Worm (Caenorhabditis elegans) whole organism, L1 larva: ENCODE results near the gene alh-3.
A peak's percentile ranks its signal among the peaks of the same experiment; 100 is the strongest.

Experiments used
- C16A3.4 ChIP-seq: fragments of 150-350 bp; optimal IDR thresholded peaks from 2 replicates; lab custom pipeline; 2014; ENCODE audit warnings: missing biosample characterization, missing genetic modification characterization
- C34B4.2 ChIP-seq: sonication (generic microtip); optimal IDR thresholded peaks from 2 replicates; lab custom pipeline; 2017; ENCODE audit warnings: mild to moderate bottlenecking, missing genetic modification characterization, missing compliant biosample characterization
- F16B12.6 ChIP-seq: fragments of 150-350 bp; optimal IDR thresholded peaks from 2 replicates; lab custom pipeline; 2014; ENCODE audit warnings: missing biosample characterization, missing genetic modification characterization
- Y116A8C.19 ChIP-seq: sonication (generic microtip); optimal IDR thresholded peaks from 2 replicates; lab custom pipeline; 2016; ENCODE audit warnings: missing compliant biosample characterization, missing genetic modification characterization, borderline replicate concordance
- alr-1 ChIP-seq: fragments of 200-800 bp; sonication (Bioruptor generic); optimal IDR thresholded peaks from 2 replicates; lab custom pipeline; 2018; ENCODE audit warnings: borderline replicate concordance, mild to moderate bottlenecking, missing genetic modification characterization, missing compliant biosample characterization
- ama-1 ChIP-seq: fragments of 150-350 bp; optimal IDR thresholded peaks from 2 replicates; lab custom pipeline; 2014
- blmp-1 ChIP-seq: fragments of 150-350 bp; optimal IDR thresholded peaks from 2 replicates; lab custom pipeline; 2014; ENCODE audit warnings: missing biosample characterization, missing genetic modification characterization
- ceh-82 ChIP-seq, 3 experiments: fragments of 150-350 bp in 1 of 3; sonication (generic microtip) in 2 of 3; optimal IDR thresholded peaks; 2 replicates each; lab custom pipeline; 2014 to 2017; ENCODE audit warnings: missing biosample characterization in 3 of 3, missing genetic modification characterization in 3 of 3
- ces-1 ChIP-seq: fragments of 150-350 bp; optimal IDR thresholded peaks from 2 replicates; lab custom pipeline; 2014; ENCODE audit warnings: missing biosample characterization, missing genetic modification reagents, missing genetic modification characterization
- dpl-1 ChIP-seq, 3 experiments: fragments of 150-350 bp in 2 of 3; sonication (generic microtip) in 1 of 3; optimal IDR thresholded peaks; 2 replicates each; lab custom pipeline; 2014 to 2017; ENCODE audit warnings: missing biosample characterization in 3 of 3, missing genetic modification characterization in 3 of 3, missing genetic modification reagents in 3 of 3
- dsc-1 ChIP-seq: sonication (generic microtip); optimal IDR thresholded peaks from 2 replicates; lab custom pipeline; 2016; ENCODE audit warnings: mild to moderate bottlenecking, missing genetic modification characterization, missing compliant biosample characterization
- efl-1 ChIP-seq, 4 experiments: fragments of 150-350 bp; optimal IDR thresholded peaks in 3 of 4; peaks in 1 of 4; 1 replicate in 1 of 4; 2 replicates in 3 of 4; lab custom pipeline; 2014; ENCODE audit warnings: missing biosample characterization in 2 of 4, missing genetic modification characterization in 2 of 4, missing genetic modification reagents in 2 of 4
- efl-3 ChIP-seq: fragments of 200-800 bp; sonication (Bioruptor generic); optimal IDR thresholded peaks from 2 replicates; lab custom pipeline; 2018; ENCODE audit warnings: mild to moderate bottlenecking, missing genetic modification characterization, missing compliant biosample characterization
- egl-13 ChIP-seq: sonication (generic microtip); optimal IDR thresholded peaks from 2 replicates; lab custom pipeline; 2016; ENCODE audit warnings: missing genotype, missing genetic modification reagents, missing genetic modification characterization, missing compliant biosample characterization
- elt-3 ChIP-seq, 6 experiments: fragments of 150-350 bp in 1 of 6; sonication (generic microtip); optimal IDR thresholded peaks; 2 replicates each; lab custom pipeline; 2017 to 2018; ENCODE audit warnings: missing biosample characterization in 6 of 6, missing genetic modification characterization in 6 of 6, inconsistent platforms in 1 of 6
- fkh-10 ChIP-seq: sonication (generic microtip); optimal IDR thresholded peaks from 2 replicates; lab custom pipeline; 2017; ENCODE audit warnings: missing biosample characterization, missing genetic modification reagents, missing genetic modification characterization
- fkh-8 ChIP-seq: sonication (generic microtip); optimal IDR thresholded peaks from 2 replicates; lab custom pipeline; 2016; ENCODE audit warnings: mild to moderate bottlenecking, missing genetic modification characterization, missing compliant biosample characterization
- fos-1 ChIP-seq: fragments of 150-350 bp; optimal IDR thresholded peaks from 2 replicates; lab custom pipeline; 2014; ENCODE audit warnings: missing biosample characterization, missing genetic modification characterization
- hlh-17 ChIP-seq: fragments of 200-800 bp; sonication (Bioruptor generic); optimal IDR thresholded peaks from 2 replicates; lab custom pipeline; 2018; ENCODE audit warnings: missing genetic modification characterization, mild to moderate bottlenecking, missing compliant biosample characterization, moderate library complexity, borderline replicate concordance
- jun-1 ChIP-seq: fragments of 150-350 bp; optimal IDR thresholded peaks from 2 replicates; lab custom pipeline; 2014; ENCODE audit warnings: missing biosample characterization, missing genetic modification reagents, missing genetic modification characterization
- lin-13 ChIP-seq: fragments of 150-350 bp; optimal IDR thresholded peaks from 2 replicates; lab custom pipeline; 2014; ENCODE audit warnings: missing biosample characterization, missing genetic modification reagents, missing genetic modification characterization
- lin-14 ChIP-seq: fragments of 200-800 bp; sonication (Bioruptor generic); optimal IDR thresholded peaks from 2 replicates; lab custom pipeline; 2018; ENCODE audit warnings: mild to moderate bottlenecking, missing genetic modification characterization, moderate library complexity, missing compliant biosample characterization
- lin-15B ChIP-seq: fragments of 150-350 bp; sonication (generic microtip); optimal IDR thresholded peaks from 3 replicates; lab custom pipeline; 2014; ENCODE audit warnings: missing biosample characterization, missing genetic modification characterization
- lin-35 ChIP-seq, 2 experiments: fragments of 150-350 bp; optimal IDR thresholded peaks; 2 replicates each; lab custom pipeline; 2014; ENCODE audit warnings: missing biosample characterization in 2 of 2, missing genetic modification characterization in 2 of 2, missing genetic modification reagents in 2 of 2
- lin-39 ChIP-seq: fragments of 150-350 bp; optimal IDR thresholded peaks from 2 replicates; lab custom pipeline; 2014; ENCODE audit warnings: missing biosample characterization, missing genetic modification reagents, missing genetic modification characterization
- lir-3 ChIP-seq: sonication (generic microtip); optimal IDR thresholded peaks from 2 replicates; lab custom pipeline; 2016; ENCODE audit warnings: mild to moderate bottlenecking, missing genetic modification characterization, moderate library complexity, missing compliant biosample characterization; ENCODE audit not compliant: poor library complexity
- lsy-2 ChIP-seq, 2 experiments: fragments of 150-350 bp; optimal IDR thresholded peaks; 2 replicates each; lab custom pipeline; 2014; ENCODE audit warnings: missing biosample characterization in 2 of 2, missing genetic modification characterization in 2 of 2
- nhr-11 ChIP-seq: fragments of 150-350 bp; optimal IDR thresholded peaks from 2 replicates; lab custom pipeline; 2014; ENCODE audit warnings: missing biosample characterization, missing genetic modification characterization
- nhr-19 ChIP-seq: fragments of 200-800 bp; sonication (Bioruptor generic); conservative IDR thresholded peaks from 2 replicates; pipeline ENCODE4 v1.3.6; 2022; ENCODE audit warnings: missing genetic modification characterization, missing compliant biosample characterization
- nhr-20 ChIP-seq: sonication (generic microtip); optimal IDR thresholded peaks from 2 replicates; lab custom pipeline; 2016; ENCODE audit warnings: mild to moderate bottlenecking, missing genetic modification characterization, missing compliant biosample characterization
- nhr-237 ChIP-seq: fragments of 150-350 bp; optimal IDR thresholded peaks from 2 replicates; lab custom pipeline; 2014; ENCODE audit warnings: missing biosample characterization, missing genetic modification characterization
- nhr-47 ChIP-seq: sonication (generic microtip); optimal IDR thresholded peaks from 2 replicates; lab custom pipeline; 2016; ENCODE audit warnings: mild to moderate bottlenecking, missing genetic modification characterization, moderate library complexity, missing compliant biosample characterization
- nhr-71 ChIP-seq: sonication (generic microtip); optimal IDR thresholded peaks from 2 replicates; lab custom pipeline; 2016; ENCODE audit warnings: mild to moderate bottlenecking, missing genetic modification characterization, moderate library complexity, missing compliant biosample characterization
- nhr-76 ChIP-seq: sonication (generic microtip); optimal IDR thresholded peaks from 2 replicates; lab custom pipeline; 2017; ENCODE audit warnings: missing biosample characterization, missing genetic modification characterization
- nhr-85 ChIP-seq: sonication (generic microtip); peaks from one replicate; lab custom pipeline; 2016; ENCODE audit warnings: missing genetic modification characterization, inconsistent platforms, missing compliant biosample characterization
- pax-3 ChIP-seq: fragments of 200-800 bp; sonication (Bioruptor generic); optimal IDR thresholded peaks from 2 replicates; lab custom pipeline; 2018; ENCODE audit warnings: mild to moderate bottlenecking, missing genetic modification characterization, moderate library complexity, missing compliant biosample characterization
- rnt-1 ChIP-seq: sonication (generic microtip); optimal IDR thresholded peaks from 2 replicates; lab custom pipeline; 2016; ENCODE audit warnings: mild to moderate bottlenecking, missing genetic modification characterization, moderate library complexity, missing compliant biosample characterization
- skn-1 ChIP-seq: fragments of 150-350 bp; optimal IDR thresholded peaks from 2 replicates; lab custom pipeline; 2014; ENCODE audit warnings: missing biosample characterization, missing genetic modification characterization
- snpc-4 ChIP-seq: fragments of 150-350 bp; optimal IDR thresholded peaks from 2 replicates; lab custom pipeline; 2014; ENCODE audit warnings: missing biosample characterization, missing genetic modification characterization
- snu-23 ChIP-seq: sonication (generic microtip); optimal IDR thresholded peaks from 2 replicates; lab custom pipeline; 2016; ENCODE audit warnings: missing genetic modification characterization, missing compliant biosample characterization
- swsn-7 ChIP-seq: sonication (generic microtip); optimal IDR thresholded peaks from 2 replicates; lab custom pipeline; 2016; ENCODE audit warnings: missing genetic modification characterization, missing compliant biosample characterization
- tbx-2 ChIP-seq: sonication (generic microtip); optimal IDR thresholded peaks from 2 replicates; lab custom pipeline; 2016; ENCODE audit warnings: missing genetic modification characterization, missing compliant biosample characterization
- unc-130 ChIP-seq: fragments of 150-350 bp; optimal IDR thresholded peaks from 2 replicates; lab custom pipeline; 2017; ENCODE audit warnings: missing biosample characterization, missing genetic modification characterization, inconsistent platforms
- unc-86 ChIP-seq: sonication (generic microtip); optimal IDR thresholded peaks from 2 replicates; lab custom pipeline; 2016; ENCODE audit warnings: missing genetic modification characterization, missing compliant biosample characterization
- unc-98 ChIP-seq: fragments of 200-800 bp; sonication (Bioruptor generic); IDR thresholded peaks from 2 replicates; pipeline ENCODE4 v1.3.6; 2022; ENCODE audit warnings: missing genetic modification characterization, missing compliant biosample characterization
- xbp-1 ChIP-seq: sonication (generic microtip); optimal IDR thresholded peaks from 2 replicates; lab custom pipeline; 2016; ENCODE audit warnings: missing genetic modification characterization, missing compliant biosample characterization
- zag-1 ChIP-seq: fragments of 150-350 bp; optimal IDR thresholded peaks from 2 replicates; lab custom pipeline; 2014; ENCODE audit warnings: missing biosample characterization, missing genetic modification characterization

alh-3 gene

DNA sequence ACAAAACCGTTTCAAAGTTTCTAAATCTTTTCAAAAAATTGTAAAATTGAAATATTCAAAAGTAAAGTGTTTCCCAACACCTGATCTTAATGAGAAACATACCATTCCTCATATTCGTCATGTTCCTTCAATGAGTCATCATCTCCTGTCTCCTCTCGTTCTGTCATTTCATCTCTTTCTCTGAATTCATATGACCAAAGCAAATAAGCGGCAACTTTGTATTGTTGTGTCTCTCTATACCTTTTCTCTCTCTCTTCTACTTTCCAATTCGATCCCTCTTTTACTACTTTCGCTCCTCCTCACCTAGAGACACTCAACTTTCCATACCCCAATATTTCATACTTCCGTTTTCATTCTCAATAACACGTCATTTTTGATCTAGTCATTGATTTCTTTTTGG is 14.1 kb upstream of the alh-3 start:
- TF ChIP-seq F16B12.6 (tag; lab: Kevin White, UChicago) (no peak), lin-15B (no peak), fos-1 (peak; percentile 76), rnt-1 (tag; lab: Kevin White, UChicago) (peak; percentile 19), elt-3 (tag; optimal IDR thresholded peaks at IDR 0.05; lab: Kevin White, UChicago) (peak in 1 of 6 experiments; percentile 54), snu-23 (GFP tag; lab: Kevin White, UChicago) (peak; percentile 70), skn-1 (tag; lab: Kevin White, UChicago) (peak; percentile 41), dpl-1 (GFP tag; optimal IDR thresholded peaks at IDR 0.05; lab: Kevin White, UChicago) (peak in 2 of 3 experiments; percentile 13 to 18), fkh-8 (tag; lab: Kevin White, UChicago) (no peak), nhr-85 (tag; lab: Kevin White, UChicago) (peak; percentile 88), ceh-82 (tag; optimal IDR thresholded peaks at IDR 0.05; lab: Kevin White, UChicago) (no peak), alr-1 (no peak), Y116A8C.19 (tag; lab: Kevin White, UChicago) (no peak), xbp-1 (peak; percentile 11), efl-1 (optimal IDR thresholded peaks at IDR 0.05; lab: Kevin White, UChicago) (peak; percentile 19 to 22), efl-1 (GFP tag; optimal IDR thresholded peaks at IDR 0.05 in 1 of 2; lab: Kevin White, UChicago) (peak in 1 of 2 experiments; percentile 20), lin-35 (GFP tag; optimal IDR thresholded peaks at IDR 0.05; lab: Kevin White, UChicago) (peak in 1 of 2 experiments; percentile 33), ama-1 (lab: Kevin White, UChicago) (no peak), swsn-7 (tag; lab: Kevin White, UChicago) (peak; percentile 1), tbx-2 (tag; lab: Kevin White, UChicago) (peak; percentile 12), nhr-71 (tag; lab: Kevin White, UChicago) (peak; percentile 41), unc-86 (tag; lab: Kevin White, UChicago) (no peak), unc-98 (GFP tag; lab: Robert Waterston, UW) (no peak), nhr-20 (tag; lab: Kevin White, UChicago) (peak; percentile 38), jun-1 (tag; lab: Kevin White, UChicago) (peak; percentile 43), nhr-11 (tag; lab: Kevin White, UChicago) (no peak), C34B4.2 (tag; lab: Kevin White, UChicago) (no peak), snpc-4 (no peak), pax-3 (tag; lab: Kevin White, UChicago) (no peak), nhr-237 (tag; lab: Kevin White, UChicago) (peak; percentile 37), blmp-1 (tag; lab: Kevin White, UChicago) (peak; percentile 96), lin-14 (GFP tag; lab: Kevin White, UChicago) (peak; percentile 78), lsy-2 (tag; optimal IDR thresholded peaks at IDR 0.05; lab: Kevin White, UChicago) (peak; percentile 5 to 52)
- TF ChIP-seq, all 84 proteins: peak for 19

DNA sequence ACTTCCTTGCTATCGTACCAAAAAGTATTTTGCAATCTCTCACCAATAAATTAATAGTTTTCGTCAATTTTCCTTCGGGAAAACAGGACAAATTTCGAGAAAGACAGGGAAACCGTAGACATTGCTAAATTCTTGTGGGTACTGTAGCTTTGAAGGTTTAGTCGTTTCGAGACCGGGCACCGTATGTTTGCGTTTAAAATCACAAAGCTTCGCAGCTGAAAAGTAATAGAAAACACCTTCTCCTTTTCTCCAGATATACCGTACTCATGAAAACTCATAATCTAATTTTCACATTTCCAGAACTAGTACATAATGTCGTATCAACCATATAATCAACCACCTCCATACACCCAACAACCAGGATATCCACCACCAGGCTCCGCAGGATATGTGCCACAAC is 13.4 kb upstream of the alh-3 start, which contains the start of gene F13H10.6:
Gene F13H10.6, plus strand, starts transcription at position 301 of the 400 bp plus-strand sequence.
- TF ChIP-seq jun-1 (tag; lab: Kevin White, UChicago) (no peak), unc-130 (no peak), fkh-10 (no peak)

DNA sequence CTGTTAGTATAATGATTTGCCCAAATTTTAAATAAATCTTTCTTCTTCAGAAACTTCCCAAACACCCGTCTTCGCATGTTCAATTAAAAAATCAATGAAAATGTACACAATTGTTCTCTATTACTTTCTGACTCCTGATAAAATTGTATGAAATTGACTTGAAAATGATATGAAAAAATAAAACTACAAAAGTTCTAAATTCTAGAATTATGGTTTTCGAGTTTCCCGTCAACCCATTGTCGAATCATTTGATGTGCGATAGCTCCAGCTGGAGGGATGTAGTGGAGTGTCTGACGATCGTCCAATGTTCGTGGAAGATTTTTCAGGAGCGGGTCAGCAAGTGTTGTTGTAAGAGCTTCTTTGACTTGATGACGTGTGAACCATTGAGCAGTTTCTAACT is 12.5 kb upstream of the alh-3 start:
- TF ChIP-seq lin-39 (tag; lab: Kevin White, UChicago) (no peak), lin-35 (GFP tag; optimal IDR thresholded peaks at IDR 0.05; lab: Kevin White, UChicago) (no peak), efl-1 (optimal IDR thresholded peaks at IDR 0.05; lab: Kevin White, UChicago) (no peak), efl-1 (GFP tag; optimal IDR thresholded peaks at IDR 0.05 in 1 of 2; lab: Kevin White, UChicago) (no peak), nhr-11 (tag; lab: Kevin White, UChicago) (no peak), nhr-76 (tag; lab: Kevin White, UChicago) (no peak), efl-3 (GFP tag; lab: Kevin White, UChicago) (no peak)

DNA sequence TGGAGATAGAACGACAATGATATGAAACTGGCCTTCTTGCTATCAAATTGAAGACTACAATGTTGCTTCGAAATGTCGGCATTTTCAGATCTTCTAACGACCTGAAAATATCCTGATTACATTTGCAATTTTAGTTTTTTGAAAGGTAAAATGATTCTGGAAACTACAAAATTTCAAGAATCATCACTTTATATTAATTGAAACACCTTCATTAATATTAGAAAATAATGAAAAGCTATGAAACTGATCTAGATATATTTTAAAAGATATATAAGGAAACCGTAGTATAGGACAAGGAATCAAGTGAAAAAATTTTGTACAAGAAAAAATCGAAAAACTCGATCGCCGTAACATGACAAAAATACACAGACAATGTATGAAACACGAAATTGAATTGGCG is 10.5 kb upstream of the alh-3 start, which contains the start of gene ndx-9:
Gene ndx-9, minus strand, starts transcription at position 101 of the 400 bp plus-strand sequence.
- TF ChIP-seq lin-13 (GFP tag; lab: Kevin White, UChicago) (no peak), Y116A8C.19 (tag; lab: Kevin White, UChicago) (no peak), lin-39 (tag; lab: Kevin White, UChicago) (no peak), zag-1 (tag; lab: Kevin White, UChicago) (no peak), C16A3.4 (tag; lab: Kevin White, UChicago) (no peak), hlh-17 (no peak), nhr-19 (GFP tag; lab: Robert Waterston, UW) (no peak), jun-1 (tag; lab: Kevin White, UChicago) (no peak), ces-1 (GFP tag; lab: Kevin White, UChicago) (no peak), egl-13 (no peak), swsn-7 (tag; lab: Kevin White, UChicago) (no peak), nhr-47 (tag; lab: Kevin White, UChicago) (no peak), lir-3 (tag; lab: Kevin White, UChicago) (no peak), dsc-1 (no peak)
